Worm (Caenorhabditis elegans) whole organism, late embryonic: ENCODE data around the gene mlc-2.
A peak's percentile ranks its signal among the peaks of the same experiment; 100 is the strongest.

Source experiments
- C08G9.2 ChIP-seq: sonication (generic microtip); optimal IDR thresholded peaks from 2 replicates; lab custom pipeline; 2016; ENCODE audit warnings: mild to moderate bottlenecking, missing genetic modification characterization, moderate library complexity, missing compliant biosample characterization
- F13H6.1 ChIP-seq: sonication (generic microtip); optimal IDR thresholded peaks from 2 replicates; lab custom pipeline; 2016; ENCODE audit warnings: missing genetic modification characterization, missing compliant biosample characterization
- K02D7.2 ChIP-seq: sonication (generic microtip); optimal IDR thresholded peaks from 2 replicates; lab custom pipeline; 2017; ENCODE audit warnings: mild to moderate bottlenecking, missing genetic modification characterization, missing compliant biosample characterization
- K09A11.1 ChIP-seq: sonication (generic microtip); optimal IDR thresholded peaks from 2 replicates; lab custom pipeline; 2017; ENCODE audit warnings: antibody characterized with exemption, mild to moderate bottlenecking, missing genetic modification characterization, missing compliant biosample characterization; ENCODE audit not compliant: insufficient read depth
- T23F11.4 ChIP-seq: fragments of 200-800 bp; sonication (Bioruptor generic); optimal IDR thresholded peaks from 2 replicates; lab custom pipeline; 2018; ENCODE audit warnings: mild to moderate bottlenecking, missing genetic modification characterization, missing compliant biosample characterization
- ahr-1 ChIP-seq: sonication (generic microtip); optimal IDR thresholded peaks from 2 replicates; lab custom pipeline; 2016; ENCODE audit warnings: missing genetic modification characterization, missing compliant biosample characterization
- ceh-18 ChIP-seq: sonication (generic microtip); optimal IDR thresholded peaks from 2 replicates; lab custom pipeline; 2016; ENCODE audit warnings: missing genetic modification characterization, missing compliant biosample characterization
- ceh-22 ChIP-seq: sonication (generic microtip); optimal IDR thresholded peaks from 2 replicates; lab custom pipeline; 2017; ENCODE audit warnings: missing biosample characterization, missing genetic modification characterization
- ceh-34 ChIP-seq: sonication (generic microtip); optimal IDR thresholded peaks from 2 replicates; lab custom pipeline; 2016; ENCODE audit warnings: mild to moderate bottlenecking, missing genetic modification characterization, missing compliant biosample characterization
- ceh-45 ChIP-seq: fragments of 200-800 bp; sonication (Bioruptor generic); IDR thresholded peaks from 2 replicates; pipeline ENCODE4 v1.3.6; 2022; ENCODE audit warnings: missing genetic modification reagents, missing genetic modification characterization, missing compliant biosample characterization
- ceh-48 ChIP-seq: sonication (generic microtip); optimal IDR thresholded peaks from 2 replicates; lab custom pipeline; 2016; ENCODE audit warnings: missing genetic modification characterization, inconsistent platforms, missing compliant biosample characterization
- ceh-6 ChIP-seq: fragments of 200-800 bp; sonication (Bioruptor generic); optimal IDR thresholded peaks from 2 replicates; lab custom pipeline; 2018; ENCODE audit warnings: mild to moderate bottlenecking, missing genetic modification characterization, missing compliant biosample characterization
- ceh-9 ChIP-seq: sonication (generic microtip); optimal IDR thresholded peaks from 2 replicates; lab custom pipeline; 2016; ENCODE audit warnings: mild to moderate bottlenecking, missing genetic modification characterization, inconsistent platforms, missing compliant biosample characterization
- che-1 ChIP-seq: sonication (generic microtip); optimal IDR thresholded peaks from 2 replicates; lab custom pipeline; 2016; ENCODE audit warnings: mild to moderate bottlenecking, missing genetic modification characterization, missing compliant biosample characterization
- dmd-4 ChIP-seq: sonication (generic microtip); optimal IDR thresholded peaks from 2 replicates; lab custom pipeline; 2016; ENCODE audit warnings: borderline replicate concordance, missing genetic modification characterization, missing compliant biosample characterization
- dve-1 ChIP-seq: sonication (generic microtip); optimal IDR thresholded peaks from 2 replicates; lab custom pipeline; 2017; ENCODE audit warnings: antibody characterized with exemption, mild to moderate bottlenecking, missing genetic modification characterization, missing compliant biosample characterization
- elt-2 ChIP-seq: sonication (generic microtip); optimal IDR thresholded peaks from 2 replicates; lab custom pipeline; 2016; ENCODE audit warnings: missing genetic modification reagents, missing genetic modification characterization, missing compliant biosample characterization
- elt-4 ChIP-seq: sonication (generic microtip); optimal IDR thresholded peaks from 2 replicates; lab custom pipeline; 2016; ENCODE audit warnings: missing genetic modification characterization, missing compliant biosample characterization
- ets-4 ChIP-seq: sonication (generic microtip); optimal IDR thresholded peaks from 2 replicates; lab custom pipeline; 2016; ENCODE audit warnings: missing genetic modification characterization, missing compliant biosample characterization
- fkh-6 ChIP-seq: sonication (generic microtip); optimal IDR thresholded peaks from 2 replicates; lab custom pipeline; 2016; ENCODE audit warnings: missing genetic modification characterization, missing compliant biosample characterization
- gmeb-2 ChIP-seq: sonication (generic microtip); optimal IDR thresholded peaks from 2 replicates; lab custom pipeline; 2016; ENCODE audit warnings: missing genetic modification characterization, inconsistent platforms, missing compliant biosample characterization
- hlh-13 ChIP-seq: fragments of 200-800 bp; sonication (Bioruptor generic); optimal IDR thresholded peaks from 2 replicates; lab custom pipeline; 2018; ENCODE audit warnings: mild to moderate bottlenecking, missing genetic modification characterization, missing compliant biosample characterization
- hlh-30 ChIP-seq: sonication (generic microtip); optimal IDR thresholded peaks from 2 replicates; lab custom pipeline; 2017; ENCODE audit warnings: antibody characterized with exemption, missing genetic modification characterization, missing compliant biosample characterization; ENCODE audit not compliant: insufficient read depth
- hlh-6 ChIP-seq: sonication (generic microtip); optimal IDR thresholded peaks from 2 replicates; lab custom pipeline; 2016; ENCODE audit warnings: missing genotype, missing genetic modification characterization, missing compliant biosample characterization
- hlh-8 ChIP-seq: sonication (generic microtip); optimal IDR thresholded peaks from 2 replicates; lab custom pipeline; 2016; ENCODE audit warnings: missing genotype, missing genetic modification characterization, missing compliant biosample characterization
- lim-6 ChIP-seq: sonication (generic microtip); optimal IDR thresholded peaks from 2 replicates; lab custom pipeline; 2016; ENCODE audit warnings: missing genetic modification characterization, missing compliant biosample characterization
- lin-11 ChIP-seq: fragments of 200-800 bp; sonication (Bioruptor generic); optimal IDR thresholded peaks from 2 replicates; lab custom pipeline; 2018; ENCODE audit warnings: mild to moderate bottlenecking, missing genetic modification characterization, missing compliant biosample characterization
- madf-2 ChIP-seq: sonication (generic microtip); optimal IDR thresholded peaks from 2 replicates; lab custom pipeline; 2017; ENCODE audit warnings: missing genetic modification characterization, missing compliant biosample characterization
- mec-3 ChIP-seq: sonication (generic microtip); optimal IDR thresholded peaks from 2 replicates; lab custom pipeline; 2016; ENCODE audit warnings: borderline replicate concordance, missing genetic modification characterization, missing compliant biosample characterization
- nfya-1 ChIP-seq: sonication (generic microtip); optimal IDR thresholded peaks from 2 replicates; lab custom pipeline; 2017; ENCODE audit warnings: missing genetic modification characterization, mild to moderate bottlenecking, missing compliant biosample characterization, antibody characterized with exemption, moderate library complexity
- odd-2 ChIP-seq: sonication (generic microtip); optimal IDR thresholded peaks from 2 replicates; lab custom pipeline; 2017; ENCODE audit warnings: antibody characterized with exemption, mild to moderate bottlenecking, missing genetic modification characterization, missing compliant biosample characterization
- pag-3 ChIP-seq: sonication (generic microtip); optimal IDR thresholded peaks from 2 replicates; lab custom pipeline; 2016; ENCODE audit warnings: missing compliant biosample characterization, missing genetic modification characterization, borderline replicate concordance
- pat-9 ChIP-seq: fragments of 200-800 bp; sonication (Bioruptor generic); optimal IDR thresholded peaks from 2 replicates; lab custom pipeline; 2018; ENCODE audit warnings: mild to moderate bottlenecking, missing genetic modification characterization, moderate library complexity, missing compliant biosample characterization
- pax-1 ChIP-seq: fragments of 150-350 bp; optimal IDR thresholded peaks from 2 replicates; lab custom pipeline; 2014; ENCODE audit warnings: missing biosample characterization, missing genetic modification characterization
- pha-2 ChIP-seq: sonication (generic microtip); optimal IDR thresholded peaks from 2 replicates; lab custom pipeline; 2017; ENCODE audit warnings: mild to moderate bottlenecking, missing genetic modification characterization, missing compliant biosample characterization
- ref-2 ChIP-seq: sonication (generic microtip); optimal IDR thresholded peaks from 2 replicates; lab custom pipeline; 2016; ENCODE audit warnings: missing genetic modification characterization, missing compliant biosample characterization
- rnt-1 ChIP-seq: sonication (generic microtip); optimal IDR thresholded peaks from 2 replicates; lab custom pipeline; 2016; ENCODE audit warnings: missing genetic modification characterization, missing compliant biosample characterization
- sdc-2 ChIP-seq: sonication (generic microtip); optimal IDR thresholded peaks from 2 replicates; lab custom pipeline; 2016; ENCODE audit warnings: missing genotype, missing genetic modification characterization, missing compliant biosample characterization
- sox-2 ChIP-seq: fragments of 200-800 bp; sonication (Bioruptor generic); IDR thresholded peaks from 2 replicates; pipeline ENCODE4 v1.3.6; 2022; ENCODE audit warnings: missing genetic modification reagents, missing genetic modification characterization, missing compliant biosample characterization
- sox-4 ChIP-seq: sonication (generic microtip); optimal IDR thresholded peaks from 2 replicates; lab custom pipeline; 2017; ENCODE audit warnings: mild to moderate bottlenecking, missing genetic modification characterization, inconsistent platforms, missing compliant biosample characterization
- syd-9 ChIP-seq: sonication (generic microtip); optimal IDR thresholded peaks from 2 replicates; lab custom pipeline; 2016; ENCODE audit warnings: mild to moderate bottlenecking, missing genetic modification characterization, moderate library complexity, missing compliant biosample characterization
- tbx-2 ChIP-seq: sonication (generic microtip); optimal IDR thresholded peaks from 2 replicates; lab custom pipeline; 2016; ENCODE audit warnings: missing genetic modification characterization, missing compliant biosample characterization
- tbx-7 ChIP-seq: sonication (generic microtip); optimal IDR thresholded peaks from 2 replicates; lab custom pipeline; 2016; ENCODE audit warnings: missing genotype, missing genetic modification characterization, missing compliant biosample characterization
- unc-3 ChIP-seq, 2 experiments: fragments of 200-800 bp in 1 of 2; sonication (Bioruptor generic) in 1 of 2; sonication (generic microtip) in 1 of 2; conservative IDR thresholded peaks in 1 of 2; optimal IDR thresholded peaks in 1 of 2; 2 replicates each; pipeline versions ENCODE4 v1.3.6 to Lab custom; 2016 to 2022; ENCODE audit warnings: missing compliant biosample characterization in 2 of 2, missing genetic modification characterization in 2 of 2, missing genetic modification reagents in 1 of 2
- unc-55 ChIP-seq: sonication (generic microtip); optimal IDR thresholded peaks from 2 replicates; lab custom pipeline; 2017; ENCODE audit warnings: missing biosample characterization, missing genetic modification reagents, missing genetic modification characterization
- unc-86 ChIP-seq: sonication (generic microtip); optimal IDR thresholded peaks from 2 replicates; lab custom pipeline; 2016; ENCODE audit warnings: missing genetic modification characterization, missing compliant biosample characterization

Gene mlc-2

DNA sequence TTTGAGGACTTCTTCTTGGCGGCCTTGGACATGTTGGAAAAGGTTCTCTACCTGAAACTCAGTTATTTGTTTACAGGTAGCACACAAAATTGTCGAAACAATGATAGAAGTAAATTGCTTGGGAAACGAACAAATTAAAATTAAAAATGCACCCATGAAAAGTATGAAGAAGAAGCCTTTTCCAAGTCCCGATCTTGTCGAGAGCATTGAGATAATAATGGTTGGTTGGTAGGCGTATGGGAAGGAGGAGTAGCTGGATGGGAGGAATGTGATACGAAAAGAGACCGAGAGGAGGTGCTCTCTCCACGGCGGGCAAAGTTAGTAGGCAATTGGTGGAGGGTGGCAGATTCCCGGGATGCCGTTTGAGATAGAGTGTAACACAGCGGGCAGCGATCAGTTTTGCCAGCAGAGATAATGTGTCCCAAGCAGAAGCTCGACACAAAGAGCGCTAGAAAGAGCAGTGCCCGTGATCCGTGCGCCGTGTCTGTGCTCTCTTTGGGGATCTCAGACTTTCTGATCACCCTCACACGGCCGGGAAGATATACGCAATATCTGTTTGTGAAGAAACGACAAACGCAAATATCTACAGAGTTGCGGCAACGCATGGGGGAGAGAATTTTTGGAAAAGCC is at the start of gene mlc-2:
Gene mlc-2 (minus strand): TSS at position 51 of the 630 bp plus-strand sequence.
- TF ChIP-seq ceh-22 (tag; lab: Kevin White, UChicago) (no peak), pat-9 (tag; lab: Kevin White, UChicago) (peak; percentile 24), sox-2 (no peak), nfya-1 (tag; lab: Kevin White, UChicago) (no peak), unc-55 (GFP tag; lab: Kevin White, UChicago) (peak; percentile 31), hlh-6 (tag; lab: Kevin White, UChicago) (peak; percentile 8), C08G9.2 (tag; lab: Kevin White, UChicago) (no peak), ceh-18 (tag; lab: Kevin White, UChicago) (peak; percentile 93), ceh-48 (no peak), unc-3 (GFP tag; conservative IDR thresholded peaks at IDR 0.05; lab: Robert Waterston, UW) (0 out of 2 replicates have a peak, but pooled peaks have one; percentile 16), unc-3 (tag; optimal IDR thresholded peaks at IDR 0.05; lab: Kevin White, UChicago) (no peak), sdc-2 (tag; lab: Kevin White, UChicago) (peak; percentile 33), tbx-7 (no peak), lin-11 (tag; lab: Kevin White, UChicago) (no peak), ceh-34 (peak; percentile 72), rnt-1 (tag; lab: Kevin White, UChicago) (peak; percentile 78), ets-4 (tag; lab: Kevin White, UChicago) (no peak), syd-9 (peak; percentile 58), ref-2 (tag; lab: Kevin White, UChicago) (peak; percentile 19), tbx-2 (tag; lab: Kevin White, UChicago) (peak; percentile 39), odd-2 (tag; lab: Kevin White, UChicago) (no peak), madf-2 (no peak)

DNA sequence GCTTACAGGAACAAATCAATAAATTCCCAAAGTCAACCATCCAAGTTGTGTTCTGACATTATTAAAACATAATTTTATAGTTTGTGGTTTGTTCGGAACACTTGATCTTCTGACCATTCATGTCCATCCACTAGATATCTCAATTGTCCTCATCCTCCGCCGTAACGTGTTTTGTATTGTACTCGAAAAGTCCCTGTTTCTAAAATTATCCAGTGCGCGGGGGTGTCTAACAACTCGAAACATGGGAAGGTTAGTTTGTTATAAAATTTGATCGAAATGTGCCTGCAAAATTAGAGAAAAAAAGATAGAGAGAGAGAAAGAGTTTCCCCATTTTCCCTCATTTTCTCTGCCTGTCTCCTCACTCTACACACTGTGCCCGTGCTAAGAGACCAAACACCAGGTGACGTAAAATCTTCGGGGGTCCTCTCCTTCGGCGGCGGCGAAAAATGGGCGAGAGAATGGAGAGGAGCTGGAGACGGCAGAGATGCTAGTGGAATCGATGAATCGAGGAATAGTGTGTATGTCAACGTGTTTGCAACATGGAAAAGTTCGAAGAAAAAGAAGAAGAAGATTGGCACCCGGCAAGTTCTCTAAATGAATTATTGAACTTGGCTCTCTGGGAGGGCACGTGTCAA is 49.3 kb upstream of the mlc-2 start:
- TF ChIP-seq ref-2 (tag; lab: Kevin White, UChicago) (peak; percentile 62), hlh-13 (GFP tag; lab: Kevin White, UChicago) (no peak), hlh-30 (tag; lab: Kevin White, UChicago) (peak; percentile 53), F13H6.1 (peak; percentile 87), K02D7.2 (no peak), C08G9.2 (tag; lab: Kevin White, UChicago) (peak; percentile 15), lim-6 (tag; lab: Kevin White, UChicago) (no peak), ets-4 (tag; lab: Kevin White, UChicago) (peak; percentile 41), dmd-4 (tag; lab: Kevin White, UChicago) (no peak), pax-1 (no peak), ceh-18 (tag; lab: Kevin White, UChicago) (peak; percentile 98), elt-4 (tag; lab: Kevin White, UChicago) (no peak), fkh-6 (tag; lab: Kevin White, UChicago) (no peak), sdc-2 (tag; lab: Kevin White, UChicago) (peak; percentile 66), ceh-22 (tag; lab: Kevin White, UChicago) (no peak), ceh-9 (tag; lab: Kevin White, UChicago) (no peak), T23F11.4 (GFP tag; lab: Kevin White, UChicago) (no peak), mec-3 (tag; lab: Kevin White, UChicago) (no peak), pag-3 (peak; percentile 12), hlh-8 (tag; lab: Kevin White, UChicago) (peak; percentile 75), tbx-7 (no peak), unc-55 (GFP tag; lab: Kevin White, UChicago) (peak; percentile 93), sox-4 (tag; lab: Kevin White, UChicago) (no peak), ahr-1 (tag; lab: Kevin White, UChicago) (no peak), che-1 (tag; lab: Kevin White, UChicago) (no peak), elt-2 (tag; lab: Kevin White, UChicago) (peak; percentile 6), K09A11.1 (peak; percentile 16), ceh-45 (GFP tag; lab: Robert Waterston, UW) (no peak), gmeb-2 (tag; lab: Kevin White, UChicago) (no peak), pat-9 (tag; lab: Kevin White, UChicago) (no peak), unc-3 (GFP tag; conservative IDR thresholded peaks at IDR 0.05; lab: Robert Waterston, UW) (no peak), unc-3 (tag; optimal IDR thresholded peaks at IDR 0.05; lab: Kevin White, UChicago) (no peak), pha-2 (tag; lab: Kevin White, UChicago) (peak; percentile 20), ceh-34 (peak; percentile 57), unc-86 (tag; lab: Kevin White, UChicago) (no peak), dve-1 (peak; percentile 36), ceh-6 (GFP tag; lab: Kevin White, UChicago) (no peak)
